Worm (Caenorhabditis elegans): ENCODE measurements around the gene plc-3.

Gene plc-3

ce11 chrII:10231874-10232273 lies 9.2 kb downstream of the plc-3 start:
- TF ChIP-seq ztf-18 (tag; optimal IDR thresholded peaks at IDR 0.05) (no peak), C17E4.6 (GFP tag; IDR thresholded peaks at IDR 0.05) (no peak), dox-1 (GFP tag; IDR thresholded peaks at IDR 0.05) (0 out of 2 replicates have a peak, but pooled peaks have one; percentile 20), sdz-38 (tag; optimal IDR thresholded peaks at IDR 0.05) (no peak), nhr-80 (tag; optimal IDR thresholded peaks at IDR 0.05) (peak; percentile 55)

- TF ChIP-seq F37B4.10 (GFP tag; IDR thresholded peaks at IDR 0.05) (no peak), ekl-4 (GFP tag; IDR thresholded peaks at IDR 0.05) (no peak), tbp1 (GFP tag; optimal IDR thresholded peaks at IDR 0.05) (no peak), K11D2.4 (GFP tag; IDR thresholded peaks at IDR 0.05) (no peak), attf-3 (GFP tag; conservative IDR thresholded peaks at IDR 0.05) (no peak), nhr-120 (GFP tag; IDR thresholded peaks at IDR 0.05) (no peak)
Observed at ce11 chrII:10234398-10234797, 11.7 kb downstream of the plc-3 start, which contains the start of gene ubxn-5. Gene ubxn-5 (minus strand): TSS chrII:10234498.

DNA sequence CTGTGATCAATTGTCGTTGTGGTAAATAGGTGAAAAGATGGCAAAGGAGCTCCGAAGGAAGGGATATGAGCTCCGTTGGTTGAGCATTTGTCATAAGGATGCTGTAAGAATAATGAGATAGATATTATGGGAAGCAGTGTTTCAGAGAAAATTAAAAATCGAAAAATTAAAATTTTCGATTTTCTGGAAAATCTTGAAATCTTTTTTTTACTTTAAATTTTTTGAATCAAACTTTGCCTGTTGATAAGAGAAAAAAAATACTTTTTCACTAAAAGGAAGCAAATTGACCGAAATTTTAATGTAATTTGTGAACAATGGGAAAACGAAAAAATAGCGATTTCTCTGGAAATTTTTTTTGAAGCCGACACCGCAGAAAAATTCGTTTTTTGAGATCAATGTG lies 16.9 kb downstream of the plc-3 start, which contains the start of gene mec-15:
Gene mec-15, minus strand, starts transcription at position 101 of the 400 bp plus-strand sequence.
- TF ChIP-seq sea-2 (GFP tag; IDR thresholded peaks at IDR 0.05), result no peak
- TF ChIP-seq pbrm-1 (GFP tag; IDR thresholded peaks at IDR 0.05), result no peak
- no peak for TF ChIP-seq nhr-90 (tag; optimal IDR thresholded peaks at IDR 0.05)
- no peak for TF ChIP-seq T26A5.8 (tag; optimal IDR thresholded peaks at IDR 0.05)
- TF ChIP-seq snpc-4 (GFP tag; optimal IDR thresholded peaks at IDR 0.05), result no peak
- no peak for TF ChIP-seq snpc-4 (tag; optimal IDR thresholded peaks at IDR 0.05)
- no peak for TF ChIP-seq ZK185.1 (tag; optimal IDR thresholded peaks at IDR 0.05; ENCODE audit: poor library complexity, severe bottlenecking)
- no peak for TF ChIP-seq hlh-12 (tag; optimal IDR thresholded peaks at IDR 0.05)
- TF ChIP-seq bed-2 (GFP tag; IDR thresholded peaks at IDR 0.05), result no peak
- TF ChIP-seq gei-17 (GFP tag; optimal IDR thresholded peaks at IDR 0.05), result no peak
- TF ChIP-seq rec-8 (tag; optimal IDR thresholded peaks at IDR 0.05), result no peak
- no peak for TF ChIP-seq ztf-18 (tag; optimal IDR thresholded peaks at IDR 0.05)
- TF ChIP-seq B0261.1 (tag; optimal IDR thresholded peaks at IDR 0.05), result no peak
- no peak for TF ChIP-seq F55B11.4 (tag; optimal IDR thresholded peaks at IDR 0.05; ENCODE audit: borderline replicate concordance, insufficient read depth)
- no peak for TF ChIP-seq hsf-1 (GFP tag; IDR thresholded peaks at IDR 0.05)
- no peak for TF ChIP-seq Y67H2A.10 (GFP tag; conservative IDR thresholded peaks at IDR 0.05)
- TF ChIP-seq atf-7 (tag; optimal IDR thresholded peaks at IDR 0.05), result no peak
- no peak for TF ChIP-seq madf-8 (GFP tag; conservative IDR thresholded peaks at IDR 0.05)
- no peak for TF ChIP-seq C06A6.2 (GFP tag; conservative IDR thresholded peaks at IDR 0.05)

- no peak for TF ChIP-seq nhr-27 (tag; optimal IDR thresholded peaks at IDR 0.05)
- no peak for TF ChIP-seq lsl-1 (GFP tag; optimal IDR thresholded peaks at IDR 0.05)
- TF ChIP-seq egl-44 (GFP tag; IDR thresholded peaks at IDR 0.05), result no peak
- TF ChIP-seq bed-1 (GFP tag; IDR thresholded peaks at IDR 0.05), result no peak
- TF ChIP-seq C06A6.2 (GFP tag; conservative IDR thresholded peaks at IDR 0.05), result no peak
- no peak for TF ChIP-seq xnd-1 (tag; optimal IDR thresholded peaks at IDR 0.05)
- no peak for TF ChIP-seq F49E8.2 (tag; optimal IDR thresholded peaks at IDR 0.05; ENCODE audit: insufficient read depth)
- no peak for TF ChIP-seq Y95B8A.8 (GFP tag; IDR thresholded peaks at IDR 0.05)
- no peak for TF ChIP-seq F33H1.4 (GFP tag; IDR thresholded peaks at IDR 0.05)
- TF ChIP-seq T26A5.8 (tag; optimal IDR thresholded peaks at IDR 0.05), result no peak
- no peak for TF ChIP-seq chd-7 (tag; optimal IDR thresholded peaks at IDR 0.05)
- TF ChIP-seq egl-18 (GFP tag; IDR thresholded peaks at IDR 0.05), result no peak
- no peak for TF ChIP-seq madf-3 (GFP tag; IDR thresholded peaks at IDR 0.05)
- TF ChIP-seq nhr-80 (tag; optimal IDR thresholded peaks at IDR 0.05), result no peak
- TF ChIP-seq athp-1 (tag; optimal IDR thresholded peaks at IDR 0.05), result no peak
- no peak for TF ChIP-seq mel-28 (tag; optimal IDR thresholded peaks at IDR 0.05; ENCODE audit: borderline replicate concordance)
- TF ChIP-seq ceh-79 (tag; optimal IDR thresholded peaks at IDR 0.05), result no peak
- no peak for TF ChIP-seq snpc-1.1 (tag; optimal IDR thresholded peaks at IDR 0.05; ENCODE audit: insufficient read depth)
- no peak for TF ChIP-seq C17E4.6 (GFP tag; IDR thresholded peaks at IDR 0.05)
- TF ChIP-seq nhr-90 (tag; optimal IDR thresholded peaks at IDR 0.05), result no peak
- no peak for TF ChIP-seq nhr-179 (tag; optimal IDR thresholded peaks at IDR 0.05)
Observed at ce11 chrII:10242294-10242693, 19.6 kb downstream of the plc-3 start, which contains the start of gene mrps-14. Gene mrps-14 (minus strand): TSS chrII:10242490.
